Fruit fly (Drosophila melanogaster) whole organism, wandering third instar larva: ENCODE measurements around the gene niki.

Experiments
- Abd-B ChIP-seq: fragments of >200 bp; optimal IDR thresholded peaks from 2 replicates; lab custom pipeline; 2017; ENCODE audit warnings: missing biosample characterization, missing genetic modification characterization
- CG9705 ChIP-seq: fragments of 200-800 bp; sonication (Bioruptor generic); optimal IDR thresholded peaks from 2 replicates; lab custom pipeline; 2018; ENCODE audit warnings: missing biosample characterization, mild to moderate bottlenecking, missing genetic modification characterization
- Hr78 ChIP-seq: fragments of >200 bp; optimal IDR thresholded peaks from 2 replicates; lab custom pipeline; 2017; ENCODE audit warnings: missing biosample characterization, missing genetic modification characterization
- Hr83 ChIP-seq: fragments of 200-300 bp; sonication (Bioruptor generic); optimal IDR thresholded peaks from 2 replicates; lab custom pipeline; 2016; ENCODE audit warnings: missing biosample characterization, mild to moderate bottlenecking, missing genetic modification characterization, moderate library complexity; ENCODE audit not compliant: poor library complexity, severe bottlenecking
- Sp1 ChIP-seq: fragments of 200-800 bp; sonication (Bioruptor generic); optimal IDR thresholded peaks from 3 replicates; lab custom pipeline; 2019; ENCODE audit warnings: missing biosample characterization, mild to moderate bottlenecking, missing genetic modification characterization, moderate library complexity
- dmrt93B ChIP-seq: fragments of 200-800 bp; sonication (Bioruptor generic); optimal IDR thresholded peaks from 2 replicates; lab custom pipeline; 2018; ENCODE audit warnings: missing biosample characterization, mild to moderate bottlenecking, missing genetic modification characterization
- foxo ChIP-seq, 2 experiments: fragments of 200-800 bp; sonication (Bioruptor generic); optimal IDR thresholded peaks; 2 replicates in 1 of 2; 3 replicates in 1 of 2; lab custom pipeline; 2016 to 2017; ENCODE audit warnings: missing biosample characterization in 2 of 2, missing genetic modification characterization in 2 of 2
- h ChIP-seq: fragments of 200-800 bp; sonication (Bioruptor generic); optimal IDR thresholded peaks from 3 replicates; lab custom pipeline; 2016; ENCODE audit warnings: missing biosample characterization, mild to moderate bottlenecking, missing genetic modification characterization
- pan ChIP-seq: fragments of >200 bp; optimal IDR thresholded peaks from 2 replicates; lab custom pipeline; 2017
- psq ChIP-seq: fragments of 200-800 bp; sonication (Bioruptor generic); optimal IDR thresholded peaks from 3 replicates; lab custom pipeline; 2017; ENCODE audit warnings: missing biosample characterization, mild to moderate bottlenecking, missing genetic modification characterization, moderate library complexity
- rgr ChIP-seq: fragments of 200-800 bp; sonication (Bioruptor generic); optimal IDR thresholded peaks from 3 replicates; lab custom pipeline; 2016; ENCODE audit warnings: missing biosample characterization, mild to moderate bottlenecking, missing genetic modification characterization
- tai ChIP-seq: sonication (Bioruptor generic); optimal IDR thresholded peaks from 2 replicates; lab custom pipeline; 2016; ENCODE audit warnings: missing biosample characterization, missing genetic modification characterization
- usp ChIP-seq: fragments of >200 bp; optimal IDR thresholded peaks from 2 replicates; lab custom pipeline; 2017; ENCODE audit warnings: missing biosample characterization, missing genetic modification characterization

dm6 chr3R:24862065-24862464 is 36.6 kb upstream of the niki start, which contains the start of gene CG13640:
- TF ChIP-seq Hr78 (GFP tag; lab: Kevin White, UChicago): no peak
- no peak for TF ChIP-seq psq (GFP tag; lab: Kevin White, UChicago)
- TF ChIP-seq usp (GFP tag; lab: Kevin White, UChicago): no peak
- TF ChIP-seq h (GFP tag; lab: Kevin White, UChicago): no peak
- TF ChIP-seq Sp1 (GFP tag; lab: Kevin White, UChicago): no peak
- no peak for TF ChIP-seq dmrt93B
- TF ChIP-seq foxo (GFP tag; optimal IDR thresholded peaks at IDR 0.05; lab: Kevin White, UChicago): no peak
- TF ChIP-seq Abd-B (GFP tag; lab: Kevin White, UChicago): no peak
- no peak for TF ChIP-seq rgr
- TF ChIP-seq pan: no peak
- no peak for TF ChIP-seq tai (GFP tag; lab: Kevin White, UChicago)
- TF ChIP-seq CG9705 (GFP tag; lab: Kevin White, UChicago): no peak
- TF ChIP-seq Hr83: no peak
